Worm (Caenorhabditis elegans) whole organism, L3 larva: ENCODE data around the gene prp-3.
"Not testable (repeated sequence)": the region's sequence is repeated elsewhere in the genome, so short reads cannot be mapped to it uniquely, and the experiment has no call there.

Experiments used
- R02D3.7 ChIP-seq: fragments of 150-350 bp; optimal IDR thresholded peaks from 2 replicates; lab custom pipeline; 2014; ENCODE audit warnings: missing biosample characterization, missing genetic modification characterization
- ZK546.5 ChIP-seq: sonication (generic microtip); optimal IDR thresholded peaks from 2 replicates; lab custom pipeline; 2017; ENCODE audit warnings: missing biosample characterization, missing genetic modification characterization
- aly-2 ChIP-seq: fragments of 150-350 bp; optimal IDR thresholded peaks from 2 replicates; lab custom pipeline; 2014; ENCODE audit warnings: missing biosample characterization, missing genetic modification characterization
- ama-1 ChIP-seq: fragments of 150-350 bp; optimal IDR thresholded peaks from 2 replicates; lab custom pipeline; 2018
- ceh-16 ChIP-seq: sonication (generic microtip); optimal IDR thresholded peaks from 2 replicates; lab custom pipeline; 2017; ENCODE audit warnings: missing biosample characterization, missing genetic modification characterization
- ceh-82 ChIP-seq: fragments of 150-350 bp; optimal IDR thresholded peaks from 2 replicates; lab custom pipeline; 2014; ENCODE audit warnings: missing biosample characterization, missing genetic modification characterization
- ceh-9 ChIP-seq: sonication (generic microtip); optimal IDR thresholded peaks from 2 replicates; lab custom pipeline; 2018; ENCODE audit warnings: missing biosample characterization, missing genetic modification characterization
- daf-12 ChIP-seq: fragments of 150-350 bp; optimal IDR thresholded peaks from 2 replicates; lab custom pipeline; 2014; ENCODE audit warnings: missing biosample characterization, missing genetic modification reagents, missing genetic modification characterization
- elt-1 ChIP-seq: fragments of 150-350 bp; optimal IDR thresholded peaks from 2 replicates; lab custom pipeline; 2014; ENCODE audit warnings: missing biosample characterization, missing genetic modification characterization
- elt-2 ChIP-seq: sonication (generic microtip); optimal IDR thresholded peaks from 2 replicates; lab custom pipeline; 2016; ENCODE audit warnings: missing genetic modification reagents, mild to moderate bottlenecking, missing genetic modification characterization, missing compliant biosample characterization
- fkh-10 ChIP-seq: sonication (generic microtip); optimal IDR thresholded peaks from 2 replicates; lab custom pipeline; 2017; ENCODE audit warnings: missing biosample characterization, missing genetic modification reagents, missing genetic modification characterization
- fkh-2 ChIP-seq: fragments of 150-350 bp; optimal IDR thresholded peaks from 2 replicates; lab custom pipeline; 2014; ENCODE audit warnings: missing biosample characterization, missing genetic modification reagents, missing genetic modification characterization
- fos-1 ChIP-seq: fragments of 150-350 bp; optimal IDR thresholded peaks from 2 replicates; lab custom pipeline; 2014; ENCODE audit warnings: missing biosample characterization, missing genetic modification characterization
- hmg-11 ChIP-seq: sonication (generic microtip); optimal IDR thresholded peaks from 2 replicates; lab custom pipeline; 2016; ENCODE audit warnings: missing genetic modification characterization, missing compliant biosample characterization
- lin-15B ChIP-seq: fragments of 150-350 bp; optimal IDR thresholded peaks from 2 replicates; lab custom pipeline; 2014; ENCODE audit warnings: missing biosample characterization, missing genetic modification characterization
- lin-39 ChIP-seq: fragments of 150-350 bp; optimal IDR thresholded peaks from 2 replicates; lab custom pipeline; 2018; ENCODE audit warnings: missing biosample characterization, missing genetic modification reagents, missing genetic modification characterization
- lsy-12 ChIP-seq: sonication (generic microtip); optimal IDR thresholded peaks from 2 replicates; lab custom pipeline; 2016; ENCODE audit warnings: mild to moderate bottlenecking, missing genetic modification characterization, missing compliant biosample characterization
- mdl-1 ChIP-seq: fragments of 150-350 bp; optimal IDR thresholded peaks from 2 replicates; lab custom pipeline; 2014; ENCODE audit warnings: missing biosample characterization, missing genetic modification characterization
- nfya-1 ChIP-seq: sonication (generic microtip); optimal IDR thresholded peaks from 2 replicates; lab custom pipeline; 2017; ENCODE audit warnings: missing genetic modification characterization, mild to moderate bottlenecking, missing compliant biosample characterization, antibody characterized with exemption, moderate library complexity; ENCODE audit not compliant: insufficient read depth
- nhr-11 ChIP-seq: fragments of 150-350 bp; optimal IDR thresholded peaks from 2 replicates; lab custom pipeline; 2014; ENCODE audit warnings: missing biosample characterization, missing genetic modification characterization
- nhr-23 ChIP-seq: fragments of 150-350 bp; optimal IDR thresholded peaks from 2 replicates; lab custom pipeline; 2014; ENCODE audit warnings: missing biosample characterization, missing genetic modification reagents, missing genetic modification characterization
- nhr-237 ChIP-seq: fragments of 150-350 bp; optimal IDR thresholded peaks from 2 replicates; lab custom pipeline; 2014; ENCODE audit warnings: missing biosample characterization, missing genetic modification characterization
- nhr-25 ChIP-seq: sonication (generic microtip); optimal IDR thresholded peaks from 2 replicates; lab custom pipeline; 2017; ENCODE audit warnings: missing biosample characterization, missing genetic modification characterization
- nhr-43 ChIP-seq: sonication (generic microtip); optimal IDR thresholded peaks from 2 replicates; lab custom pipeline; 2016; ENCODE audit warnings: mild to moderate bottlenecking, missing genetic modification characterization, missing compliant biosample characterization; ENCODE audit not compliant: poor library complexity, severe bottlenecking
- nhr-76 ChIP-seq: fragments of 150-350 bp; sonication (generic microtip); optimal IDR thresholded peaks from 5 replicates; lab custom pipeline; 2014; ENCODE audit warnings: missing biosample characterization, missing genetic modification characterization
- nhr-77 ChIP-seq: fragments of 150-350 bp; optimal IDR thresholded peaks from 2 replicates; lab custom pipeline; 2014; ENCODE audit warnings: missing biosample characterization, missing genetic modification characterization
- pha-4 ChIP-seq: fragments of 150-350 bp; optimal IDR thresholded peaks from 2 replicates; lab custom pipeline; 2014; ENCODE audit warnings: missing biosample characterization, missing genetic modification reagents, missing genetic modification characterization
- pqm-1 ChIP-seq: fragments of 150-350 bp; optimal IDR thresholded peaks from 2 replicates; lab custom pipeline; 2017; ENCODE audit warnings: missing biosample characterization, missing genetic modification characterization, inconsistent platforms
- sea-2 ChIP-seq: fragments of 150-350 bp; sonication (generic microtip); optimal IDR thresholded peaks from 4 replicates; lab custom pipeline; 2014; ENCODE audit warnings: missing biosample characterization, missing genetic modification reagents, missing genetic modification characterization
- snpc-4 ChIP-seq: fragments of 150-350 bp; optimal IDR thresholded peaks from 2 replicates; lab custom pipeline; 2014; ENCODE audit warnings: missing biosample characterization, missing genetic modification characterization
- tbx-2 ChIP-seq: sonication (generic microtip); optimal IDR thresholded peaks from 2 replicates; lab custom pipeline; 2016; ENCODE audit warnings: mild to moderate bottlenecking, missing genetic modification characterization, missing compliant biosample characterization
- zag-1 ChIP-seq: fragments of 150-350 bp; optimal IDR thresholded peaks from 2 replicates; lab custom pipeline; 2014; ENCODE audit warnings: missing biosample characterization, missing genetic modification characterization

prp-3 gene

ce11 chrIII:10451012-10451411, 23.2 kb upstream of the prp-3 start, which contains the start of gene H04D03.4:
TSS of gene H04D03.4 (minus strand) at chrIII:10451112.
- TF ChIP-seq nhr-25 (tag; lab: Kevin White, UChicago): no peak
- no peak for TF ChIP-seq aly-2 (tag; lab: Kevin White, UChicago)
- TF ChIP-seq ceh-9 (tag; lab: Kevin White, UChicago): no peak
- TF ChIP-seq ZK546.5 (tag; lab: Kevin White, UChicago): no peak

DNA sequence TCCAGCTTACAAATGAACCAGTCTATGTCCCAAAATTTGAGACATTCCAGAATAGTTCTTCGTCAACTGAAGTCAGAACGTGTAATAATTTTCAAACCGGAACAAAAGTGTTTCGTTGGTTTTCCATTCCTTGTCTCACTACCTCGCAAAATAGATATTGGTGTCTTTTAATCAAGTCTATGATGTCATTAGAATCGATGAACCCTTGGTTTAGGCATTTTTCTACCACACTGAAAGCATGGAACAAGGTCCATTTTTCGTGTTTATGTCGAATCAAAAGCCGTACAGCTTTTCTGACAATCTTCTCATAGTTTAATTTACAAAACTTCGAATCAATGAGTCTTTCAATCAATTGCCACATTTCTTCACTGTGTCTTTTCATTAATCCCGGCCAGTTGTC, 18.9 kb upstream of the prp-3 start, which contains the start of gene H04D03.7:
Gene H04D03.7, minus strand, starts transcription at position 101 of the 400 bp plus-strand sequence.
- TF ChIP-seq zag-1 (tag; lab: Kevin White, UChicago) (no peak), daf-12 (tag; lab: Kevin White, UChicago) (no peak), elt-2 (tag; lab: Kevin White, UChicago) (no peak), lsy-12 (no peak), ceh-16 (no peak)
- TF ChIP-seq, all 47 proteins: peak for 0

DNA sequence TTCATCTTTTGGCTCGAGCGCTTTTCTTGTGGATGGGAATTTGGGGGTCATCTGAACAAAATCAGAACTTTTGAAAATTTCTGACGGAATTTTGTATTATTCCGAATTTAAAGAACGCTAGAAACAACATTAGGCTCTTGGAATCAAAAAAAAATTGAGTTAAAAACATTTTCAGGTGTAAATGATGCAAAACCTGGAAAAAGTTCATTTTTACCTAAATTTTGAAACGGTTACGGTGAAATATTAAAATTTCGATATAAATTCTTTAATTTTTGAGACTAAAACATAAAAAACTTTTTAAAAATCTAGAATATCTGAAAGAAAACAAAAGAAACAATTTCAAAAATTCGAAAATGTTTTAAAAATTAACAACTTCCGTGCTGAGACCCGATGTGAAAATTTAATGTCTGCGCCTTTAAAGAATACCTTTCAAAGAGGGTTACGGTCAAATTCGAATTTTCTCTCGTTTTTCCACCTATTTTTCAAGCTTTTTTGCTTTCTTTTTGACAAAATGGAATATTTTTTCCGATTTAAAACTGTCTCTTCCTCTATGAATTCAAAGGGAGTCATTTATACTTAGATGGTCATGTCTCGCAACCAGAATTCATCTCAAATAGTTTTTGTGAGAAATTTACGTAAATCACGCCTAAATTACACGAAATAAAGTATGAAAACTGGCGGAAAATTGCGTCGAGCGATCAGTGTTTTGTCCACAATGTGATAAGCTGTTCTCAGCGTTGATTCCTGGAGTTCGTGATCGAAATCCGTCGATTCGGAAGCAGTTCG, 14.8 kb upstream of the prp-3 start, which contains the start of the genes H04D03.2 and ecps-2:
Gene H04D03.2, minus strand, starts transcription at position 51 of the 786 bp plus-strand sequence.
Gene ecps-2, plus strand, starts transcription at position 736 of the 786 bp plus-strand sequence.
- TF ChIP-seq daf-12 (tag; lab: Kevin White, UChicago): no peak
- TF ChIP-seq nhr-237 (tag; lab: Kevin White, UChicago): no peak
- no peak for TF ChIP-seq tbx-2
- TF ChIP-seq fos-1 (tag; lab: Kevin White, UChicago): no peak
- no peak for TF ChIP-seq nhr-77
- TF ChIP-seq pha-4: no peak
- no peak for TF ChIP-seq nhr-11 (tag; lab: Kevin White, UChicago)
- TF ChIP-seq ama-1: no peak
- no peak for TF ChIP-seq nhr-23 (tag; lab: Kevin White, UChicago)
- TF ChIP-seq fkh-10 (GFP tag; lab: Kevin White, UChicago): no peak
- no peak for TF ChIP-seq fkh-2 (tag; lab: Kevin White, UChicago)
- TF ChIP-seq snpc-4: no peak
- no peak for TF ChIP-seq mdl-1
- no peak for TF ChIP-seq lin-15B
- no peak for TF ChIP-seq hmg-11 (tag; lab: Kevin White, UChicago)
- no peak for TF ChIP-seq zag-1 (tag; lab: Kevin White, UChicago)
- TF ChIP-seq nhr-43: no peak
- TF ChIP-seq lsy-12: no peak
- TF ChIP-seq, all 47 proteins: peak for 0

ce11 chrIII:10438780-10439179, 11.0 kb upstream of the prp-3 start, which contains the start of gene H04D03.6:
TSS of gene H04D03.6 (minus strand) at chrIII:10438880.
- TF ChIP-seq tbx-2; hmg-11 (tag; lab: Kevin White, UChicago); ceh-82: not testable (repeated sequence)

- TF ChIP-seq nfya-1: peak; percentile 67
- TF ChIP-seq lin-39: peak; percentile 29
- TF ChIP-seq lin-15B: peak; percentile 78
- peak; percentile 22 for TF ChIP-seq hmg-11 (tag; lab: Kevin White, UChicago)
- TF ChIP-seq tbx-2: peak; percentile 2
- TF ChIP-seq pha-4: peak; percentile 5
- TF ChIP-seq pqm-1 (tag; lab: Kevin White, UChicago): peak; percentile 0
- peak; percentile 2 for TF ChIP-seq nhr-23 (tag; lab: Kevin White, UChicago)
- peak; percentile 30 for TF ChIP-seq nhr-43
- peak; percentile 29 for TF ChIP-seq fkh-10 (GFP tag; lab: Kevin White, UChicago)
Observed at ce11 chrIII:10435938-10436842, 8.4 kb upstream of the prp-3 start, which contains the start of the genes smrd-1 and enu-3.1. TSS of gene smrd-1 (minus strand) at chrIII:10435988. TSS of gene enu-3.1 (plus strand) at chrIII:10436276.

- TF ChIP-seq lin-39 (peak; percentile 90), lin-15B (peak; percentile 12), nfya-1 (peak; percentile 33), ceh-16 (no peak), nhr-43 (no peak), pha-4 (no peak), nhr-76 (tag; lab: Kevin White, UChicago) (no peak), sea-2 (GFP tag; lab: Kevin White, UChicago) (no peak), elt-1 (tag; lab: Kevin White, UChicago) (no peak), R02D3.7 (no peak)
Observed at ce11 chrIII:10432104-10432503, 4.3 kb upstream of the prp-3 start.
